Worm (Caenorhabditis elegans): ENCODE results near the gene Y69H2.7.
A peak's percentile ranks its signal among the peaks of the same experiment; 100 is the strongest.

Y69H2.7 gene

DNA sequence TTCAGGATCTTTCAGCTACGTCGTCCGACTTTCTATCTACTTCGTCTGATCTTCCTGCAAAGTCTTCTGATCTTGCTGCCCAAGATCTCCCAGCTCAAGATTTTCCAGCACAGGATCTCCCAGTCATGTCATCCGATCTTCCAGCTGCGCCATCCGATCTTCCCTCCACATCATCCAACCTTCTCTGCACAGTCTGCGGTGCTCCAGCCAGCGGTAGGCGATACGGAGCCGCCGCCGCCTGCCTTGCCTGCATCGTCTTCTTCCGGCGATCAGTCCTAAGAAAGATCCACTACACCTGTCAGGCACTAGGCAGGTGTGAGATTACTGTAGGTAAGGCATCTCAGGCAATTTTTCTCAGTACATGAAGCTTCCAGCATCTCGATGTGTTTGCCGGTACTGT is 9.5 kb downstream of the Y69H2.7 start, which contains the start of gene nhr-241:
nhr-241 (plus strand) TSS at position 126 of the 400 bp plus-strand sequence.
- TF ChIP-seq pag-3 (tag; optimal IDR thresholded peaks at IDR 0.05; ENCODE audit: borderline replicate concordance) (peak; percentile 46), ahr-1 (tag; optimal IDR thresholded peaks at IDR 0.05) (no peak)

DNA sequence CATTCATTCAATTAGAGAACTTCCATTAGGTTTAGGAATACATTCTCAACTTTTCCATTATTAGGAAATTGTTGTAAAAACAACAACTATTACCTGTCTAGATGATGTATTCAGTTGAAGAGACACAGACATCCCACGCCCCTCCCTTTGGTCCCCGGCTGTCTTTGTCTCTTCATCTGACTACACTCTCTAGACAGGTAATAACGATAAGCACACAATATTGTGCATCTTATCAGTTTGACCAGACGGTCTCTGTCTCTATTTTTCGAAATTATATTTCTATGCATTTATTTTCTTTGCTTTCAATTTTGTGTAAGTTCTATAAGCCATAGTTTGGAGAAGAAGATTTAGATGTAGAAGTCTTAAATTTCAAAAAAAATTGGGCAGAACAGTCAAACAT is 11.5 kb downstream of the Y69H2.7 start, which contains the start of gene Y69H2.9:
Y69H2.9 (plus strand) TSS at position 233 of the 400 bp plus-strand sequence.
- TF ChIP-seq pax-1 (tag; optimal IDR thresholded peaks at IDR 0.05): no peak
- peak; percentile 91 for TF ChIP-seq elt-2 (tag; optimal IDR thresholded peaks at IDR 0.05)

DNA sequence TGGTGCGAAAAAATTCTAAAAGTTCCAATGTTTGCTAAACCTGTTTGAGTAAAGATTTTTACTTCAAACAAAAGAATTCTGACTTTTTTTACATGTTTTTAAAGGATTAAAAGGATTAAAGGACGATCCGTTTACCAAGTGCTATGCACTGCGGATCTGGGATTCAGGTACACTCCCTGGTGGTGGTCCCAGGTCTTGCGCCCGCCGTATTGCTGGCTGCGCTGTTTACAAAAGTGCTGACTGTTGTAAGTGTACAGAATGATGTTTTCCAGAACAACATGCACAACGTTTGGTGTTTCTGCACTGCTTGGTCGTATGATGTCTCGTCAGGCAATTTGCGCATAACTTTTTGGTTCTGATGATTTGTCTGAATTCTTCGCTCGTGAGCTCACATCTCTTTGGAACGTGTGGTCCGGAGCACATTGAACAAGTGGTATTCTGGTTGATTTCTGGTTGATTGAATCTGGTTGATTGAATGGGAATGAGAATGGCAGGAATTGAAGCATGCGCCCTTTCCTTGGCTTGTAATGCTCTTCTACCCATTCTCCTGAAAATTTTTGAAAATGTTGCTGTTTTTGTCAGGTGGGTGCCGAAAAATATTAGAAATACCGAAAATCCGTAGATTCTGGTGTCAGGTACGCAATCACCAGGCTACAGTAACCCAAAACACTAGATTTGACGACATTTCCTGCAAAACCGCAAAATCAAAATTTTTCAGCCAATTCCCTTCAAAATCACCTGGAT is 15.7 kb downstream of the Y69H2.7 start:
- TF ChIP-seq fkh-10 (GFP tag; optimal IDR thresholded peaks at IDR 0.05) (peak; percentile 18), ets-4 (tag; optimal IDR thresholded peaks at IDR 0.05) (no peak), dmd-4 (tag; optimal IDR thresholded peaks at IDR 0.05; ENCODE audit: borderline replicate concordance) (peak; percentile 70), pros-1 (tag; optimal IDR thresholded peaks at IDR 0.05) (no peak)

DNA sequence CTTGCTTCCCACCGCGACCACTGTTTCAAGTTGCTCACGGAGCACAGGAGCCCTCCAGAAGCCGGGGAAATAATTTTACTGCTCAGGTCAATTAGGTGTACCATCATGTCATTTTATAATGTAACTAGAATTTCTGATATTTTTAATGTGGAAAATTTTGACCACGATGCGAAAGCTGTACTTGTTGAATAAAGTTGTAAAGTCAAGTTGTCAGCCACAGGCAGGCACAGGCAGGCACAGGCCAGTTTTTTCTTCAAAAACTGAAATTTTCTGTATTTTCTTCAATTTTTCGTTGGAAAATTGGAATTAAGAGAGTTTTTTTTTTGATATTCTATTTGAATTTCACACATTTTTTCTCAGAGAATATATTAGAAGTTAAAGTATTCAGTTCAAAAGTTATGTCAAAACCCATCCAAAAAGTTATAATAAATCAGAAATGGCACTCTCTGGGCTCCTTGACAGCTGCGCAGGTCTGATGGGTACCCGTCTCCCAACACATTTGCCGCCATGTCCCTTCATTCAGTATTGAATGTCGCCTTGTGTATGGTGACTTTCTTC is 16.4 kb downstream of the Y69H2.7 start, which contains the start of gene Y17D7C.1:
Y17D7C.1 (plus strand) TSS at position 508 of the 558 bp plus-strand sequence.
- TF ChIP-seq ceh-24 (tag; optimal IDR thresholded peaks at IDR 0.05): no peak
- no peak for TF ChIP-seq ceh-18 (tag; optimal IDR thresholded peaks at IDR 0.05)
- no peak for TF ChIP-seq dve-1 (tag; optimal IDR thresholded peaks at IDR 0.05)
- TF ChIP-seq T23F11.4 (GFP tag; optimal IDR thresholded peaks at IDR 0.05): no peak
- TF ChIP-seq rnt-1 (tag; optimal IDR thresholded peaks at IDR 0.05): no peak
- no peak for TF ChIP-seq unc-86 (tag; optimal IDR thresholded peaks at IDR 0.05)
- no peak for TF ChIP-seq nhr-11 (tag; optimal IDR thresholded peaks at IDR 0.05)
- no peak for TF ChIP-seq hlh-15 (tag; optimal IDR thresholded peaks at IDR 0.05)
- TF ChIP-seq zip-5 (tag; optimal IDR thresholded peaks at IDR 0.05): no peak
- TF ChIP-seq K02D7.2 (tag; optimal IDR thresholded peaks at IDR 0.05): no peak
- no peak for TF ChIP-seq ahr-1 (tag; optimal IDR thresholded peaks at IDR 0.05)

DNA sequence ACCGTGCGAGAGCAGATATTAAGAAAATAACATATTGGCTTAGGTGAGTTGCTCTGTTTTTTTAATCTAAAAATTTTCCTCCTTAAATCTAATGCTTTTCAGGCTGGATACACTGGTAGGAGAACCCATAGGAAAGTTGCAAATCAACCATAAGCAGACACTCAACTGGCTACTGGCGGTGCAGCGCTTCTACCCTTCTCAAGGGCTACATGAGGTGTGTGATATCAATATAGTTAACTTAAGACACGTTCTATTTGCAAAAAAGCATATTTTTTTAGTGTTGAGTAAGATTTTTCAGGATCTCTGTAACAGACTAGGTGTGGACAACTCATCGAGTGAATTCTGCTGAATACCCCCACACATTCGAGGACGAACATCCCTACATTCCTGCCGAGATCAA is 18.2 kb downstream of the Y69H2.7 start:
- no peak for TF ChIP-seq pros-1 (tag; optimal IDR thresholded peaks at IDR 0.05)
- TF ChIP-seq ets-4 (tag; optimal IDR thresholded peaks at IDR 0.05): no peak
- TF ChIP-seq ceh-14 (tag; optimal IDR thresholded peaks at IDR 0.05): no peak
- no peak for TF ChIP-seq sox-2 (GFP tag; IDR thresholded peaks at IDR 0.05)
- TF ChIP-seq ceh-18 (tag; optimal IDR thresholded peaks at IDR 0.05): no peak
- TF ChIP-seq elt-4 (tag; optimal IDR thresholded peaks at IDR 0.05): no peak
- TF ChIP-seq pha-4 (tag; optimal IDR thresholded peaks at IDR 0.05): no peak

DNA sequence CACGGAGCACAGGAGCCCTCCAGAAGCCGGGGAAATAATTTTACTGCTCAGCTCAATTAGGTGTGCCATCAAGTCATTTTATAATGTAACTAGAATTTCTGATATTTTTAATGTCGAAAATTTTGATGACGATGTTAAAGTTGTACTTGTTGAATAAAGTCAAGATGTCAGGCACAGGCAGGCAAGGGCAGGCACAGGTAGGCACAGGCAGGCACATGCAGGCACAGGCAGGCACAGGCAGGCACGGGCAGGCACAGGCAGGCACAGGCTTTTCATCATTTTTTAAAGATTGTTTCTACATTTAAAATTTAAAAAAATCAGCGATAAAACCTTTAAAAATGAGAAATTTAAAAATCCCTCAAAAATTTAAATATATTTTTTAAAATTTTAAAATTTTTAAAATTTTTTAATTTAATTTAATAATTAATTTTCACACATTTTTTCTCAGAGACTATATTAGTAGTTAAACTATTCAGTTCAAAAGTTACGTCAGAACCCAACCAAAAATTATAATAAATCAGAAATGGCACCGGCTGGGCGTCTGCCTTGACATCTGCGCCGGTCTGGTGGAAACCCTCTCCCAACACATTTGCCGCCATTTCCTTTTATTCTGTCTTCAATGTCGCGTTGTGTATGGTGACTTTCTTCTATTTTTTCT is 19.5 kb downstream of the Y69H2.7 start, which contains the start of gene Y17D7C.6:
Y17D7C.6 (plus strand) TSS at position 608 of the 658 bp plus-strand sequence.
- TF ChIP-seq ceh-19 (GFP tag; optimal IDR thresholded peaks at IDR 0.05) (peak; percentile 15), sox-4 (tag; optimal IDR thresholded peaks at IDR 0.05) (no peak)

DNA sequence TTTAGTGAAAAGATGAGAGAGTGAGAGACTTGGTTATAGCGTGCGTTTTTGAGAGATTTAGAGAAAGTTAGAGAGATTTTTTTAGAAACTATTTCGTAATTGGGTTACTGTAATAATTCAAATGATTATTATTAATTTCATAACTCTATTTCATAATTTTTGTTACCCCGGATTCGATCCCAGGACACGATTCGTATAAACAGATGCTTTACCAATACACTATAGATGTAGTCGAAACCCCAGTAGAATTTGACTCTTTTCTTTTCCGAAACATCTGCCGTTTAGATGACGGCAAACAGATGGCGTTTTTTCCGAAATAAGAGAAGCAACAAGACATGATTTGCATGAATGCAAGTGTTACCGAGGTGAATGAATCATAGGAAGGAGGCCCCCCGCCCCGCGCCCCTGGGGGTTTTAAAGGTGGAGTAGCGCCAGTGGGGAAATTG is 20.3 kb downstream of the Y69H2.7 start:
- no peak for TF ChIP-seq gmeb-2 (tag; optimal IDR thresholded peaks at IDR 0.05)
- TF ChIP-seq ref-2 (tag; optimal IDR thresholded peaks at IDR 0.05): peak; percentile 45
- TF ChIP-seq mec-3 (tag; optimal IDR thresholded peaks at IDR 0.05; ENCODE audit: borderline replicate concordance): no peak
- no peak for TF ChIP-seq ceh-2 (tag; optimal IDR thresholded peaks at IDR 0.05)
- TF ChIP-seq ceh-6 (GFP tag; optimal IDR thresholded peaks at IDR 0.05): no peak
- no peak for TF ChIP-seq C38D4.7 (GFP tag; optimal IDR thresholded peaks at IDR 0.05)
- no peak for TF ChIP-seq fkh-6 (tag; optimal IDR thresholded peaks at IDR 0.05)
- TF ChIP-seq ceh-31 (tag; optimal IDR thresholded peaks at IDR 0.05): peak; percentile 39
- TF ChIP-seq ceh-30 (tag; optimal IDR thresholded peaks at IDR 0.05): no peak
- peak; percentile 14 for TF ChIP-seq zip-5 (tag; optimal IDR thresholded peaks at IDR 0.05)
- no peak for TF ChIP-seq ceh-22 (tag; optimal IDR thresholded peaks at IDR 0.05)
- no peak for TF ChIP-seq sox-4 (tag; optimal IDR thresholded peaks at IDR 0.05)
- no peak for TF ChIP-seq hlh-15 (tag; optimal IDR thresholded peaks at IDR 0.05)
- TF ChIP-seq C08G9.2 (tag; optimal IDR thresholded peaks at IDR 0.05): no peak
- TF ChIP-seq elt-4 (tag; optimal IDR thresholded peaks at IDR 0.05): no peak
- no peak for TF ChIP-seq unc-3 (GFP tag; conservative IDR thresholded peaks at IDR 0.05)
- peak; percentile 9 for TF ChIP-seq unc-3 (tag; optimal IDR thresholded peaks at IDR 0.05)
- no peak for TF ChIP-seq ceh-48 (tag; optimal IDR thresholded peaks at IDR 0.05)
